Fruit fly (Drosophila melanogaster) Kc167 (cell line): ENCODE data around the gene mei-218.

Source experiments
- Sin3A ChIP-seq: fragments of >200 bp; optimal IDR thresholded peaks from 2 replicates; lab custom pipeline; 2018; ENCODE audit warnings: missing external identifiers
- h ChIP-seq: fragments of >200 bp; optimal IDR thresholded peaks from 3 replicates; lab custom pipeline; 2018; ENCODE audit warnings: missing external identifiers
- insv ChIP-seq: fragments of >200 bp; optimal IDR thresholded peaks from 3 replicates; lab custom pipeline; 2018; ENCODE audit warnings: missing external identifiers
- psq ChIP-seq: fragments of >200 bp; optimal IDR thresholded peaks from 2 replicates; lab custom pipeline; 2017; ENCODE audit warnings: missing external identifiers
- ttk ChIP-seq: sonication (Bioruptor generic); optimal IDR thresholded peaks from 2 replicates; lab custom pipeline; 2017; ENCODE audit warnings: missing external identifiers

DNA sequence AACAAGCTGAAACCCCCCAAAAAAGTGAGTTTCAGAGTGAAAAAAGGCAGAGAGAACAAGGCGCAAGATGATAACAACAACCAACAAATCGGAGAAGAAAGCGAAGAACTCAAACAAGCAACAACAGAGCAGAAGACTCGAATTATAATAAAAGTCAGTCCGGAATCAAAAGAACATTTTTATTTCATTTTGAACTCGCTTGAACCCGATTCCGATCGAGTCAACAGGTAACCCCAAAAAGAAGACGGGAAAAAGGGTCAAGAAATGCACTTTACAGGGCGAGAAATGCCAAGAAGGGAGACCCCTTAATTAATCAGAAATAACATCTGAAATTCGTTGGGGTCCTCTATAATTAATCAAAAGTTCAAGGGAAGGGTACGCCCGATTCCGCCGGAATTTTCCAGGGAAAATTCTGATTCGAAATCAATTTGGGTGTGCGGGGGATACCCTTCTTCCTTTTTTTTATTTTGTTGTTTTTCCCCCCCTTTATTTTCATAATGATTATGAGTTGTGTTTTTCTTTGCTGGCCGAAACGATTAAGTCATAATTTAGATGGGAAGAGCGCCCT, 19.7 kb upstream of the mei-218 start:
- no peak for TF ChIP-seq h (lab: Kevin White, UChicago)
- no peak for TF ChIP-seq insv (lab: Kevin White, UChicago)
- no peak for TF ChIP-seq Sin3A (lab: Kevin White, UChicago)
- no peak for TF ChIP-seq ttk
- no peak for TF ChIP-seq psq
